Worm (Caenorhabditis elegans): Measurements from ENCODE around the gene W07G4.5.

W07G4.5 gene

ce11 chrV:13000068-13000467 lies 47.7 kb upstream of the W07G4.5 start (continued):
- TF ChIP-seq xnd-1 (tag; optimal IDR thresholded peaks at IDR 0.05), result peak; percentile 92
- TF ChIP-seq lin-26 (GFP tag; IDR thresholded peaks at IDR 0.05), result no peak
- TF ChIP-seq snpc-1.1 (tag; optimal IDR thresholded peaks at IDR 0.05; ENCODE audit: insufficient read depth), result peak; percentile 37
- TF ChIP-seq F49E8.2 (tag; optimal IDR thresholded peaks at IDR 0.05; ENCODE audit: insufficient read depth), result peak; percentile 87
- TF ChIP-seq K11D2.4 (GFP tag; IDR thresholded peaks at IDR 0.05), result no peak
- peak; percentile 95 for TF ChIP-seq madf-8 (GFP tag; conservative IDR thresholded peaks at IDR 0.05)
- TF ChIP-seq aptf-3 (GFP tag; IDR thresholded peaks at IDR 0.05), result no peak
- no peak for TF ChIP-seq atf-7 (tag; optimal IDR thresholded peaks at IDR 0.05)
- TF ChIP-seq nhr-90 (tag; optimal IDR thresholded peaks at IDR 0.05), result no peak
- no peak for TF ChIP-seq ztf-18 (tag; optimal IDR thresholded peaks at IDR 0.05)
- TF ChIP-seq rpc-1 (optimal IDR thresholded peaks at IDR 0.05), result no peak
- TF ChIP-seq rpc-1 (tag; optimal IDR thresholded peaks at IDR 0.05), result peak; percentile 4
- TF ChIP-seq B0019.2 (GFP tag; conservative IDR thresholded peaks at IDR 0.05), result peak; percentile 66
- peak; percentile 92 for TF ChIP-seq F33H1.4 (GFP tag; IDR thresholded peaks at IDR 0.05)
- TF ChIP-seq efl-1 (GFP tag; optimal IDR thresholded peaks at IDR 0.05), result peak; percentile 95
- TF ChIP-seq Y95B8A.8 (GFP tag; IDR thresholded peaks at IDR 0.05), result 0 out of 2 replicates have a peak, but pooled peaks have one; percentile 52
- TF ChIP-seq snpc-3.4 (tag; optimal IDR thresholded peaks at IDR 0.05), result peak; percentile 83
- TF ChIP-seq fkh-3 (tag; optimal IDR thresholded peaks at IDR 0.05), result no peak
- TF ChIP-seq ceh-79 (tag; optimal IDR thresholded peaks at IDR 0.05), result no peak
- no peak for TF ChIP-seq Y56A3A.18 (GFP tag; IDR thresholded peaks at IDR 0.05)
- peak; percentile 34; the same call in 1 of the 2 replicates for TF ChIP-seq attf-3 (GFP tag; conservative IDR thresholded peaks at IDR 0.05)
- TF ChIP-seq pbrm-1 (GFP tag; IDR thresholded peaks at IDR 0.05), result peak; percentile 35; the same call in 1 of the 2 replicates

- peak; percentile 40 for TF ChIP-seq unc-62 (GFP tag; optimal IDR thresholded peaks at IDR 0.05)
- TF ChIP-seq aptf-2 (GFP tag; conservative IDR thresholded peaks at IDR 0.05), result no peak
- TF ChIP-seq him-1 (tag; optimal IDR thresholded peaks at IDR 0.05), result no peak
- peak; percentile 65; the same call in 1 of the 2 replicates for TF ChIP-seq cebp-1 (GFP tag; IDR thresholded peaks at IDR 0.05)
- no peak for TF ChIP-seq cebp-1 (tag; optimal IDR thresholded peaks at IDR 0.05)
- peak; percentile 71 for TF ChIP-seq nhr-80 (tag; optimal IDR thresholded peaks at IDR 0.05)
Observed at ce11 chrV:13002070-13002469, 45.7 kb upstream of the W07G4.5 start, which contains the start of gene inft-2. TSS of gene inft-2 (plus strand) at chrV:13002317.

- peak; percentile 0 for TF ChIP-seq nhr-179 (tag; optimal IDR thresholded peaks at IDR 0.05)
- TF ChIP-seq somi-1 (GFP tag; optimal IDR thresholded peaks at IDR 0.05), result peak; percentile 46
- TF ChIP-seq ceh-27 (GFP tag; optimal IDR thresholded peaks at IDR 0.05), result peak; percentile 37
- peak; percentile 68 for TF ChIP-seq T07F8.4 (tag; optimal IDR thresholded peaks at IDR 0.05)
- no peak for TF ChIP-seq hlh-26 (GFP tag; conservative IDR thresholded peaks at IDR 0.05)
- peak; percentile 76 for TF ChIP-seq lin-40 (tag; optimal IDR thresholded peaks at IDR 0.05)
- TF ChIP-seq F52B5.7 (tag; optimal IDR thresholded peaks at IDR 0.05), result peak; percentile 22
- no peak for TF ChIP-seq Y67H2A.10 (GFP tag; conservative IDR thresholded peaks at IDR 0.05)
- peak; percentile 45 for TF ChIP-seq ztf-3 (GFP tag; optimal IDR thresholded peaks at IDR 0.05)
- peak; percentile 39 for TF ChIP-seq him-1 (tag; optimal IDR thresholded peaks at IDR 0.05)
- no peak for TF ChIP-seq pha-4 (tag; optimal IDR thresholded peaks at IDR 0.05)
- TF ChIP-seq ceh-40 (GFP tag; IDR thresholded peaks at IDR 0.05), result peak; percentile 18; the same call in 1 of the 2 replicates
- no peak for TF ChIP-seq akir-1 (GFP tag; optimal IDR thresholded peaks at IDR 0.05)
- TF ChIP-seq F23B12.7 (tag; optimal IDR thresholded peaks at IDR 0.05; ENCODE audit: insufficient read depth), result peak; percentile 76
- TF ChIP-seq ekl-4 (GFP tag; IDR thresholded peaks at IDR 0.05), result peak; percentile 58; the same call in 1 of the 2 replicates
- peak; percentile 51 for TF ChIP-seq ztf-26 (tag; optimal IDR thresholded peaks at IDR 0.05)
- TF ChIP-seq attf-6 (GFP tag; IDR thresholded peaks at IDR 0.05), result no peak
- peak; percentile 83; the same call in 1 of the 2 replicates for TF ChIP-seq cebp-2 (GFP tag; IDR thresholded peaks at IDR 0.05)
- peak; percentile 74 to 86 for TF ChIP-seq rec-8 (tag; optimal IDR thresholded peaks at IDR 0.05)
- TF ChIP-seq attf-3 (GFP tag; conservative IDR thresholded peaks at IDR 0.05), result peak; percentile 58
- TF ChIP-seq zim-3 (tag; optimal IDR thresholded peaks at IDR 0.05), result peak; percentile 87
Observed at ce11 chrV:13003378-13003777, 44.4 kb upstream of the W07G4.5 start.
